Fruit fly (Drosophila melanogaster) whole organism, adult: ENCODE measurements around the gene Hrb98DE.

Experiments used
- CG11617 ChIP-seq: fragments of 200-800 bp; sonication (Bioruptor generic); optimal IDR thresholded peaks from 2 replicates; lab custom pipeline; 2017; ENCODE audit warnings: mild to moderate bottlenecking, missing biosample characterization, missing genetic modification reagents, missing genetic modification characterization
- CG12768 ChIP-seq: fragments of 200-800 bp; sonication (Bioruptor generic); optimal IDR thresholded peaks from 2 replicates; lab custom pipeline; 2017; ENCODE audit warnings: missing biosample characterization, missing genetic modification characterization, mild to moderate bottlenecking, moderate library complexity, missing genetic modification reagents
- CG5204 ChIP-seq: fragments of 200-800 bp; sonication (Bioruptor generic); optimal IDR thresholded peaks from 2 replicates; lab custom pipeline; 2016; ENCODE audit warnings: missing biosample characterization, missing genetic modification characterization
- CG7101 ChIP-seq: fragments of 200-800 bp; sonication (Bioruptor generic); optimal IDR thresholded peaks from 2 replicates; lab custom pipeline; 2018; ENCODE audit warnings: missing biosample characterization, mild to moderate bottlenecking, missing genetic modification characterization, moderate library complexity
- Mnt ChIP-seq: fragments of 200-800 bp; sonication (Bioruptor generic); optimal IDR thresholded peaks from 2 replicates; lab custom pipeline; 2016; ENCODE audit warnings: missing biosample characterization, mild to moderate bottlenecking, missing genetic modification characterization
- cic ChIP-seq: fragments of 200-800 bp; sonication (Bioruptor generic); optimal IDR thresholded peaks from 2 replicates; lab custom pipeline; 2017; ENCODE audit warnings: missing biosample characterization, mild to moderate bottlenecking, missing genetic modification characterization, moderate library complexity
- cnc ChIP-seq, 2 experiments: fragments of >200 bp; optimal IDR thresholded peaks; 2 replicates each; lab custom pipeline; 2017
- pad ChIP-seq: fragments of 200-800 bp; sonication (Bioruptor generic); optimal IDR thresholded peaks from 3 replicates; lab custom pipeline; 2017; ENCODE audit warnings: missing biosample characterization, missing genetic modification characterization, mild to moderate bottlenecking, moderate library complexity, missing genetic modification reagents
- tj ChIP-seq: fragments of 200-800 bp; sonication (Bioruptor generic); optimal IDR thresholded peaks from 3 replicates; lab custom pipeline; 2017; ENCODE audit warnings: missing biosample characterization, mild to moderate bottlenecking, missing genetic modification characterization, moderate library complexity

- no peak for TF ChIP-seq cic
- TF ChIP-seq cnc (optimal IDR thresholded peaks at IDR 0.05; lab: Kevin White, UChicago) = no peak
- no peak for TF ChIP-seq CG7101
- no peak for TF ChIP-seq CG12768 (GFP tag; lab: Kevin White, UChicago)
- no peak for TF ChIP-seq Mnt (GFP tag; lab: Kevin White, UChicago)
- no peak for TF ChIP-seq CG11617
- no peak for TF ChIP-seq pad (GFP tag; lab: Kevin White, UChicago)
- no peak for TF ChIP-seq tj (GFP tag; lab: Kevin White, UChicago)
- no peak for TF ChIP-seq CG5204 (GFP tag; lab: Kevin White, UChicago)
These were observed 46.6 kb upstream of the Hrb98DE start for dm6 chr3R:28553023-28553422.
